Worm (Caenorhabditis elegans): ENCODE measurements around the gene C17F4.8.

- TF ChIP-seq nhr-12 (tag; optimal IDR thresholded peaks at IDR 0.05) (no peak), unc-62 (GFP tag; optimal IDR thresholded peaks at IDR 0.05) (no peak), lsy-2 (tag; optimal IDR thresholded peaks at IDR 0.05) (no peak)
Observed at ce11 chrII:3206423-3206989, 28.1 kb downstream of the C17F4.8 start, which contains the start of the genes ZC239.20 and ZC239.21.

All from whole organism, L1 larva.